Fruit fly (Drosophila melanogaster): ENCODE results near the gene CG5004.

CG5004 gene

dm6 chrX:17176542-17176941 lies 69.2 kb downstream of the CG5004 start (continued):
- TF ChIP-seq exex (tag; optimal IDR thresholded peaks at IDR 0.05) = no peak
- peak; percentile 65 for TF ChIP-seq CG11504 (tag; optimal IDR thresholded peaks at IDR 0.05)
- TF ChIP-seq unpg (GFP tag; optimal IDR thresholded peaks at IDR 0.05) = peak; percentile 57
- TF ChIP-seq Sox102F (GFP tag; optimal IDR thresholded peaks at IDR 0.05) = peak; percentile 66
- TF ChIP-seq psq (GFP tag; optimal IDR thresholded peaks at IDR 0.05) = no peak
- TF ChIP-seq vfl (GFP tag; optimal IDR thresholded peaks at IDR 0.05) = no peak
- no peak for TF ChIP-seq CG10147 (GFP tag; optimal IDR thresholded peaks at IDR 0.05)
- TF ChIP-seq Doc2 (GFP tag; IDR thresholded peaks at IDR 0.05) = no peak
- 0 out of 2 replicates have a peak, but pooled peaks have one; percentile 22 for TF ChIP-seq al (GFP tag; IDR thresholded peaks at IDR 0.05)
- no peak for TF ChIP-seq chm (GFP tag; IDR thresholded peaks at IDR 0.05)
- TF ChIP-seq HmgD (GFP tag; optimal IDR thresholded peaks at IDR 0.05) = no peak
- no peak for TF ChIP-seq Dref (GFP tag; IDR thresholded peaks at IDR 0.05)
- TF ChIP-seq dati (GFP tag; IDR thresholded peaks at IDR 0.05) = no peak
- peak; percentile 30 for TF ChIP-seq CG17385 (GFP tag; optimal IDR thresholded peaks at IDR 0.05)
- no peak for TF ChIP-seq CTCF (GFP tag; optimal IDR thresholded peaks at IDR 0.05)
- TF ChIP-seq sisA (GFP tag; IDR thresholded peaks at IDR 0.05) = peak; percentile 68
- 0 out of 2 replicates have a peak, but pooled peaks have one; percentile 35 for TF ChIP-seq ara (GFP tag; IDR thresholded peaks at IDR 0.05)
- TF ChIP-seq Fer3 (tag; optimal IDR thresholded peaks at IDR 0.05) = peak; percentile 44
- no peak for TF ChIP-seq tup (GFP tag; optimal IDR thresholded peaks at IDR 0.05)
- peak; percentile 48 for TF ChIP-seq disco-r (GFP tag; optimal IDR thresholded peaks at IDR 0.05)
- TF ChIP-seq zfh2 (GFP tag; optimal IDR thresholded peaks at IDR 0.05) = no peak
- peak; percentile 47 for TF ChIP-seq lilli (GFP tag; optimal IDR thresholded peaks at IDR 0.05)
- peak; percentile 26; the same call in 1 of the 3 replicates for TF ChIP-seq CG2199 (GFP tag; IDR thresholded peaks at IDR 0.05)
- peak; percentile 4 for TF ChIP-seq jumu (GFP tag; optimal IDR thresholded peaks at IDR 0.05)
- no peak for TF ChIP-seq org-1 (GFP tag; optimal IDR thresholded peaks at IDR 0.05)
- TF ChIP-seq CG6854 (GFP tag; optimal IDR thresholded peaks at IDR 0.05) = no peak
- no peak for TF ChIP-seq gce (GFP tag; IDR thresholded peaks at IDR 0.05)
- TF ChIP-seq sr (GFP tag; IDR thresholded peaks at IDR 0.05) = no peak
- TF ChIP-seq CG12104 (GFP tag; optimal IDR thresholded peaks at IDR 0.05) = no peak
- no peak for TF ChIP-seq yki (optimal IDR thresholded peaks at IDR 0.05)
- no peak for TF ChIP-seq vnd (GFP tag; IDR thresholded peaks at IDR 0.05; ENCODE audit: partially characterized antibody)
- peak; percentile 25 for TF ChIP-seq Abd-B (GFP tag; optimal IDR thresholded peaks at IDR 0.05)
- TF ChIP-seq Dip2 (GFP tag; IDR thresholded peaks at IDR 0.05) = no peak
- peak; percentile 57 for TF ChIP-seq CG13424 (tag; optimal IDR thresholded peaks at IDR 0.05)
- TF ChIP-seq CG18476 (GFP tag; optimal IDR thresholded peaks at IDR 0.05) = no peak
- no peak for TF ChIP-seq CG9609 (GFP tag; optimal IDR thresholded peaks at IDR 0.05)
- no peak for TF ChIP-seq CG10565 (GFP tag; optimal IDR thresholded peaks at IDR 0.05)
- peak; percentile 40; the same call in 1 of the 2 replicates for TF ChIP-seq klu (GFP tag; IDR thresholded peaks at IDR 0.05)
- peak; percentile 35 for TF ChIP-seq phol (tag; optimal IDR thresholded peaks at IDR 0.05)
- TF ChIP-seq Mad (GFP tag; optimal IDR thresholded peaks at IDR 0.05) = no peak
- TF ChIP-seq CG2129 (GFP tag; IDR thresholded peaks at IDR 0.05; ENCODE audit: partially characterized antibody) = no peak
- TF ChIP-seq Dfd (GFP tag; optimal IDR thresholded peaks at IDR 0.05) = no peak
- TF ChIP-seq wor (GFP tag; IDR thresholded peaks at IDR 0.05) = no peak
- TF ChIP-seq CG9437 (GFP tag; optimal IDR thresholded peaks at IDR 0.05) = no peak
- TF ChIP-seq CG42726 (GFP tag; IDR thresholded peaks at IDR 0.05; ENCODE audit: partially characterized antibody) = no peak
- TF ChIP-seq CG7357 (GFP tag; IDR thresholded peaks at IDR 0.05) = 0 out of 3 replicates have a peak, but pooled peaks have one; percentile 34
- no peak for TF ChIP-seq Dp (GFP tag; optimal IDR thresholded peaks at IDR 0.05)
- TF ChIP-seq CG15696 (tag; optimal IDR thresholded peaks at IDR 0.05) = no peak
- TF ChIP-seq Gug (GFP tag; IDR thresholded peaks at IDR 0.05) = 0 out of 4 replicates have a peak, but pooled peaks have one; percentile 21
- peak; percentile 52 for TF ChIP-seq CG2712 (tag; optimal IDR thresholded peaks at IDR 0.05)
- no peak for TF ChIP-seq rib (GFP tag; IDR thresholded peaks at IDR 0.05)
- no peak for TF ChIP-seq Kr (GFP tag; optimal IDR thresholded peaks at IDR 0.05)
- TF ChIP-seq en (GFP tag; optimal IDR thresholded peaks at IDR 0.05) = peak; percentile 37

Measured in whole organism, embryonic.